Fruit fly (Drosophila melanogaster) whole organism, pupa: Measurements from ENCODE around the gene Cpn.

Experiments used
- CG10348 ChIP-seq: fragments of 200-800 bp; sonication (Bioruptor generic); IDR thresholded peaks from 2 replicates; pipeline ENCODE4 v1.3.6; 2022; ENCODE audit warnings: missing biosample characterization, missing genetic modification characterization
- CG14655 ChIP-seq: fragments of 200-800 bp; sonication (Bioruptor generic); optimal IDR thresholded peaks from 3 replicates; lab custom pipeline; 2017; ENCODE audit warnings: mild to moderate bottlenecking, missing biosample characterization, missing genetic modification reagents, missing genetic modification characterization
- CG15710 ChIP-seq: fragments of 200-800 bp; sonication (Bioruptor generic); optimal IDR thresholded peaks from 2 replicates; lab custom pipeline; 2018; ENCODE audit warnings: missing biosample characterization, mild to moderate bottlenecking, missing genetic modification characterization, moderate library complexity
- CG8301 ChIP-seq: fragments of 200-800 bp; sonication (Bioruptor generic); optimal IDR thresholded peaks from 2 replicates; lab custom pipeline; 2018; ENCODE audit warnings: missing biosample characterization, mild to moderate bottlenecking, missing genetic modification characterization
- D1 ChIP-seq: fragments of 200-800 bp; sonication (Bioruptor generic); optimal IDR thresholded peaks from 2 replicates; lab custom pipeline; 2018; ENCODE audit warnings: missing biosample characterization, mild to moderate bottlenecking, missing genetic modification characterization, moderate library complexity
- EcR ChIP-seq: fragments of 200-800 bp; sonication (Bioruptor generic); optimal IDR thresholded peaks from 3 replicates; lab custom pipeline; 2019; ENCODE audit warnings: missing biosample characterization, missing genetic modification characterization, mild to moderate bottlenecking, moderate library complexity, missing genetic modification reagents
- Snoo ChIP-seq: fragments of 200-800 bp; sonication (Bioruptor generic); optimal IDR thresholded peaks from 3 replicates; lab custom pipeline; 2017; ENCODE audit warnings: missing biosample characterization, mild to moderate bottlenecking, missing genetic modification characterization, inconsistent platforms
- fd96Ca ChIP-seq: fragments of 200-800 bp; sonication (Bioruptor generic); IDR thresholded peaks from 3 replicates; pipeline ENCODE4 v1.3.6; 2022; ENCODE audit warnings: missing biosample characterization, missing genetic modification characterization

dm6 chr3R:12211552-12211951 lies 45.6 kb upstream of the Cpn start:
- TF ChIP-seq CG15710 (tag; lab: Kevin White, UChicago) (no peak), CG10348 (GFP tag; lab: Robert Waterston, UW) (no peak), D1 (tag; lab: Kevin White, UChicago) (no peak), Snoo (tag; lab: Kevin White, UChicago) (no peak), CG8301 (tag; lab: Kevin White, UChicago) (no peak), CG14655 (GFP tag; lab: Kevin White, UChicago) (no peak), EcR (GFP tag; lab: Kevin White, UChicago) (no peak), fd96Ca (GFP tag; lab: Robert Waterston, UW) (no peak)
